Fruit fly (Drosophila melanogaster) whole organism, embryonic: Measurements from ENCODE around the gene CG10341.

Experiments
- Asciz ChIP-seq: fragments of 200-800 bp; sonication (Bioruptor generic); optimal IDR thresholded peaks from 2 replicates; lab custom pipeline; 2017; ENCODE audit warnings: missing biosample characterization, mild to moderate bottlenecking, missing genetic modification characterization, missing genetic modification reagents
- B-H2 ChIP-seq: fragments of 200-800 bp; sonication (Bioruptor generic); optimal IDR thresholded peaks from 2 replicates; lab custom pipeline; 2018; ENCODE audit warnings: missing biosample characterization, mild to moderate bottlenecking, missing genetic modification characterization
- Bteb2 ChIP-seq: fragments of 200-800 bp; sonication (Bioruptor generic); optimal IDR thresholded peaks from 2 replicates; lab custom pipeline; 2016; ENCODE audit warnings: missing biosample characterization, missing genetic modification characterization
- CG10565 ChIP-seq: fragments of 200-800 bp; sonication (Bioruptor generic); optimal IDR thresholded peaks from 3 replicates; lab custom pipeline; 2016; ENCODE audit warnings: missing biosample characterization, mild to moderate bottlenecking, missing genetic modification characterization
- CG12769 ChIP-seq: fragments of 200-800 bp; sonication (Bioruptor generic); optimal IDR thresholded peaks from 2 replicates; lab custom pipeline; 2019; ENCODE audit warnings: missing biosample characterization, mild to moderate bottlenecking, missing genetic modification characterization, moderate library complexity
- CG13894 ChIP-seq: fragments of 200-800 bp; sonication (Bioruptor generic); optimal IDR thresholded peaks from 3 replicates; lab custom pipeline; 2018; ENCODE audit warnings: missing biosample characterization, mild to moderate bottlenecking, missing genetic modification characterization, moderate library complexity
- CG15601 ChIP-seq: fragments of 200-800 bp; sonication (Bioruptor generic); optimal IDR thresholded peaks from 3 replicates; lab custom pipeline; 2019; ENCODE audit warnings: missing biosample characterization, mild to moderate bottlenecking, missing genetic modification characterization, moderate library complexity
- CG1602 ChIP-seq: fragments of 200-800 bp; sonication (Bioruptor generic); optimal IDR thresholded peaks from 3 replicates; lab custom pipeline; 2016; ENCODE audit warnings: missing biosample characterization, missing genetic modification characterization
- CG1647 ChIP-seq: fragments of 200-800 bp; sonication (Bioruptor generic); optimal IDR thresholded peaks from 3 replicates; lab custom pipeline; 2016; ENCODE audit warnings: missing biosample characterization, missing genetic modification characterization
- CG31388 ChIP-seq: fragments of 200-800 bp; sonication (Bioruptor generic); optimal IDR thresholded peaks from 2 replicates; lab custom pipeline; 2016; ENCODE audit warnings: missing biosample characterization, missing genetic modification characterization
- CG3407 ChIP-seq: fragments of 200-800 bp; sonication (Bioruptor generic); optimal IDR thresholded peaks from 2 replicates; lab custom pipeline; 2018; ENCODE audit warnings: missing biosample characterization, mild to moderate bottlenecking, missing genetic modification characterization
- CG34376 ChIP-seq: fragments of 200-800 bp; sonication (Bioruptor generic); optimal IDR thresholded peaks from 2 replicates; lab custom pipeline; 2018; ENCODE audit warnings: missing biosample characterization, mild to moderate bottlenecking, missing genetic modification characterization
- CG34422 ChIP-seq: fragments of 200-800 bp; sonication (Bioruptor generic); IDR thresholded peaks from 3 replicates; pipeline ENCODE4 v1.3.6; 2022; ENCODE audit warnings: missing biosample characterization, missing genetic modification characterization
- CG3838 ChIP-seq: fragments of 200-800 bp; sonication (Bioruptor generic); optimal IDR thresholded peaks from 3 replicates; lab custom pipeline; 2016; ENCODE audit warnings: missing biosample characterization, missing genetic modification characterization
- CG4854 ChIP-seq: fragments of 200-800 bp; sonication (Bioruptor generic); optimal IDR thresholded peaks from 2 replicates; lab custom pipeline; 2016; ENCODE audit warnings: missing biosample characterization, missing genetic modification characterization, inconsistent platforms
- CG6813 ChIP-seq: fragments of 200-800 bp; sonication (Bioruptor generic); optimal IDR thresholded peaks from 2 replicates; lab custom pipeline; 2017; ENCODE audit warnings: missing biosample characterization, missing genetic modification characterization, mild to moderate bottlenecking, moderate library complexity, missing genetic modification reagents
- CG7357 ChIP-seq: fragments of 200-800 bp; sonication (Bioruptor generic); IDR thresholded peaks from 3 replicates; pipeline ENCODE4 v1.3.6; 2022; ENCODE audit warnings: missing biosample characterization, missing genetic modification characterization
- CG8281 ChIP-seq: fragments of 200-800 bp; sonication (Bioruptor generic); optimal IDR thresholded peaks from 2 replicates; lab custom pipeline; 2018; ENCODE audit warnings: missing biosample characterization, mild to moderate bottlenecking, missing genetic modification characterization, moderate library complexity
- CG8478 ChIP-seq: fragments of >200 bp; optimal IDR thresholded peaks from 2 replicates; lab custom pipeline; 2018
- CG8765 ChIP-seq: fragments of 200-800 bp; sonication (Bioruptor generic); IDR thresholded peaks from 2 replicates; pipeline ENCODE4 v1.3.6; 2022; ENCODE audit warnings: missing biosample characterization, missing genetic modification characterization
- CG9215 ChIP-seq: fragments of 200-800 bp; sonication (Bioruptor generic); IDR thresholded peaks from 2 replicates; pipeline ENCODE4 v1.3.6; 2022; ENCODE audit warnings: missing biosample characterization, missing genetic modification characterization
- CG9817 ChIP-seq: fragments of 200-800 bp; sonication (Bioruptor generic); optimal IDR thresholded peaks from 2 replicates; lab custom pipeline; 2018; ENCODE audit warnings: missing biosample characterization, mild to moderate bottlenecking, missing genetic modification characterization, moderate library complexity
- CTCF ChIP-seq: fragments of 200-800 bp; sonication (Bioruptor generic); optimal IDR thresholded peaks from 2 replicates; lab custom pipeline; 2017; ENCODE audit warnings: missing biosample characterization, mild to moderate bottlenecking, missing genetic modification characterization, moderate library complexity
- Fer2 ChIP-seq: fragments of 200-800 bp; sonication (Bioruptor generic); optimal IDR thresholded peaks from 2 replicates; lab custom pipeline; 2018; ENCODE audit warnings: missing biosample characterization, mild to moderate bottlenecking, missing genetic modification characterization, moderate library complexity
- Hey ChIP-seq: fragments of 200-800 bp; sonication (Bioruptor generic); optimal IDR thresholded peaks from 3 replicates; lab custom pipeline; 2018; ENCODE audit warnings: missing biosample characterization, mild to moderate bottlenecking, missing genetic modification characterization
- Mes4 ChIP-seq: fragments of 200-800 bp; sonication (Bioruptor generic); optimal IDR thresholded peaks from 2 replicates; lab custom pipeline; 2016; ENCODE audit warnings: missing biosample characterization, missing genetic modification characterization
- Myb ChIP-seq: fragments of 200-800 bp; sonication (Bioruptor generic); optimal IDR thresholded peaks from 2 replicates; lab custom pipeline; 2016; ENCODE audit warnings: missing biosample characterization, missing genetic modification characterization
- NC2β ChIP-seq: fragments of 200-800 bp; sonication (Bioruptor generic); optimal IDR thresholded peaks from 2 replicates; lab custom pipeline; 2016; ENCODE audit warnings: missing biosample characterization, missing genetic modification characterization
- Opbp ChIP-seq: fragments of 200-800 bp; sonication (Bioruptor generic); IDR thresholded peaks from 3 replicates; pipeline ENCODE4 v1.3.6; 2022; ENCODE audit warnings: missing biosample characterization, missing genetic modification characterization; ENCODE audit not compliant: partially characterized antibody
- Sox100B ChIP-seq: fragments of 200-800 bp; sonication (Bioruptor generic); optimal IDR thresholded peaks from 3 replicates; lab custom pipeline; 2018; ENCODE audit warnings: missing biosample characterization, mild to moderate bottlenecking, missing genetic modification characterization
- Tbp ChIP-seq: fragments of >200 bp; optimal IDR thresholded peaks from 2 replicates; lab custom pipeline; 2018; ENCODE audit warnings: missing biosample characterization, missing genetic modification characterization
- Xbp1 ChIP-seq: fragments of 200-800 bp; sonication (Bioruptor generic); optimal IDR thresholded peaks from 3 replicates; lab custom pipeline; 2016; ENCODE audit warnings: missing biosample characterization, mild to moderate bottlenecking, missing genetic modification characterization
- bigmax ChIP-seq: fragments of 200-800 bp; sonication (Bioruptor generic); optimal IDR thresholded peaks from 2 replicates; lab custom pipeline; 2018; ENCODE audit warnings: missing biosample characterization, mild to moderate bottlenecking, missing genetic modification characterization
- br ChIP-seq: fragments of >200 bp; optimal IDR thresholded peaks from 2 replicates; lab custom pipeline; 2017
- cato ChIP-seq: fragments of 200-800 bp; sonication (Bioruptor generic); optimal IDR thresholded peaks from 2 replicates; lab custom pipeline; 2016; ENCODE audit warnings: missing biosample characterization, missing genetic modification characterization, borderline replicate concordance
- cg ChIP-seq: fragments of 200-800 bp; sonication (Bioruptor generic); optimal IDR thresholded peaks from 3 replicates; lab custom pipeline; 2019; ENCODE audit warnings: missing biosample characterization, mild to moderate bottlenecking, missing genetic modification characterization, moderate library complexity
- chm ChIP-seq: fragments of 200-800 bp; sonication (Bioruptor generic); IDR thresholded peaks from 2 replicates; pipeline ENCODE4 v1.3.6; 2022; ENCODE audit warnings: missing biosample characterization, missing genetic modification characterization
- ems ChIP-seq: fragments of 200-800 bp; sonication (Bioruptor generic); optimal IDR thresholded peaks from 3 replicates; lab custom pipeline; 2016; ENCODE audit warnings: missing biosample characterization, missing genetic modification characterization
- exex ChIP-seq: fragments of 200-800 bp; sonication (Bioruptor generic); optimal IDR thresholded peaks from 4 replicates; lab custom pipeline; 2018; ENCODE audit warnings: missing biosample characterization, mild to moderate bottlenecking, missing genetic modification characterization, moderate library complexity
- gcm ChIP-seq: fragments of 200-800 bp; sonication (Bioruptor generic); optimal IDR thresholded peaks from 2 replicates; lab custom pipeline; 2019; ENCODE audit warnings: missing biosample characterization, mild to moderate bottlenecking, missing genetic modification characterization, moderate library complexity
- grn ChIP-seq: fragments of 200-800 bp; sonication (Bioruptor generic); optimal IDR thresholded peaks from 3 replicates; lab custom pipeline; 2017; ENCODE audit warnings: missing biosample characterization, missing genetic modification characterization
- gt ChIP-seq: fragments of 200-800 bp; sonication (Bioruptor generic); IDR thresholded peaks from 2 replicates; pipeline ENCODE4 v1.3.6; 2022; ENCODE audit warnings: missing biosample characterization, missing genetic modification characterization
- her ChIP-seq: fragments of 200-800 bp; sonication (Bioruptor generic); optimal IDR thresholded peaks from 2 replicates; lab custom pipeline; 2016; ENCODE audit warnings: missing biosample characterization, missing genetic modification characterization
- lab ChIP-seq: fragments of 200-800 bp; sonication (Bioruptor generic); optimal IDR thresholded peaks from 3 replicates; lab custom pipeline; 2017; ENCODE audit warnings: missing biosample characterization, missing genetic modification characterization, mild to moderate bottlenecking, moderate library complexity, missing genetic modification reagents
- luna ChIP-seq: fragments of 200-800 bp; sonication (Bioruptor generic); optimal IDR thresholded peaks from 2 replicates; lab custom pipeline; 2016; ENCODE audit warnings: missing biosample characterization, missing genetic modification characterization
- odd ChIP-seq: fragments of 200-800 bp; sonication (Bioruptor generic); optimal IDR thresholded peaks from 2 replicates; lab custom pipeline; 2017; ENCODE audit warnings: missing biosample characterization, mild to moderate bottlenecking, missing genetic modification characterization
- sisA ChIP-seq: fragments of 200-800 bp; sonication (Bioruptor generic); IDR thresholded peaks from 2 replicates; pipeline ENCODE4 v1.3.6; 2022; ENCODE audit warnings: missing biosample characterization, missing genetic modification characterization
- slou ChIP-seq: fragments of 200-800 bp; sonication (Bioruptor generic); optimal IDR thresholded peaks from 3 replicates; lab custom pipeline; 2016; ENCODE audit warnings: missing biosample characterization, missing genetic modification characterization
- sr ChIP-seq: fragments of 200-800 bp; sonication (Bioruptor generic); IDR thresholded peaks from 3 replicates; pipeline ENCODE4 v1.3.6; 2022; ENCODE audit warnings: missing biosample characterization, missing genetic modification characterization
- tio ChIP-seq: fragments of 200-800 bp; sonication (Bioruptor generic); optimal IDR thresholded peaks from 2 replicates; lab custom pipeline; 2017; ENCODE audit warnings: missing biosample characterization, missing genetic modification characterization, inconsistent platforms
- wek ChIP-seq: fragments of 200-800 bp; sonication (Bioruptor generic); optimal IDR thresholded peaks from 3 replicates; lab custom pipeline; 2018; ENCODE audit warnings: missing biosample characterization, mild to moderate bottlenecking, missing genetic modification characterization, moderate library complexity
- wor ChIP-seq: fragments of 200-800 bp; sonication (Bioruptor generic); IDR thresholded peaks from 2 replicates; pipeline ENCODE4 v1.3.6; 2022; ENCODE audit warnings: missing biosample characterization, missing genetic modification characterization
- zen ChIP-seq: fragments of 200-800 bp; sonication (Bioruptor generic); optimal IDR thresholded peaks from 3 replicates; lab custom pipeline; 2018; ENCODE audit warnings: missing biosample characterization, mild to moderate bottlenecking, missing genetic modification characterization, moderate library complexity

The CG10341 gene

DNA sequence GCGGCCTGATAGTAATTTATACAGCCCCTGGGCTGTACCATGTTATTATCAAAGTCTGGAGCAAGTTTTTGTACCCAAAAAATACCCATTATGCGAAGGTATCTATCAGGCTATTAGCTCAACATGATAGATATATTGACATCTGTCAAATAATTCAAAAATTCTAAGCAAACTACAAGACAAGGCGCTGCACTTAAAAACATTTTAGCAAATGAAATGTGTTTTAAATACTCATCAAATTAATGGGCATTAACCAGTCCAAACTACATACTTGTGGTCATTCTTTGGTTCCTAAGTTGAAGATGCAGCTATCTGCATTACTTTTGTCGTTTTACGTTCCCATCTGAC lies 45.2 kb upstream of the CG10341 start (continued):
- TF ChIP-seq CG8765 (peak; percentile 55; the same call in 1 of the 2 replicates), wor (GFP tag; lab: Robert Waterston, UW) (peak; percentile 60), sisA (GFP tag; lab: Robert Waterston, UW) (peak; percentile 69), CG10565 (peak; percentile 55), CG13894 (no peak), her (peak; percentile 39), tio (no peak), CG3407 (peak; percentile 41), wek (GFP tag; lab: Kevin White, UChicago) (no peak), CG1602 (GFP tag; lab: Kevin White, UChicago) (peak; percentile 53), sr (GFP tag; lab: Robert Waterston, UW) (no peak), CG12769 (tag; lab: Kevin White, UChicago) (peak; percentile 73), ems (GFP tag; lab: Kevin White, UChicago) (peak; percentile 47), Asciz (GFP tag; lab: Kevin White, UChicago) (peak; percentile 70), slou (peak; percentile 24), gcm (GFP tag; lab: Kevin White, UChicago) (no peak), CG31388 (GFP tag; lab: Kevin White, UChicago) (peak; percentile 47), CG34422 (GFP tag; lab: Robert Waterston, UW) (peak; percentile 71; the same call in 2 of the 3 replicates), CG8478 (lab: Kevin White, UChicago) (no peak), Sox100B (GFP tag; lab: Kevin White, UChicago) (peak; percentile 55), Hey (tag; lab: Kevin White, UChicago) (no peak), exex (tag; lab: Kevin White, UChicago) (no peak), Tbp (GFP tag; lab: Kevin White, UChicago) (no peak), Myb (GFP tag; lab: Kevin White, UChicago) (no peak), NC2β (GFP tag; lab: Kevin White, UChicago) (peak; percentile 21), CG9817 (tag; lab: Kevin White, UChicago) (no peak), luna (no peak), CG34376 (GFP tag; lab: Kevin White, UChicago) (no peak), Mes4 (GFP tag; lab: Kevin White, UChicago) (no peak), zen (tag; lab: Kevin White, UChicago) (peak; percentile 85), CTCF (GFP tag; lab: Kevin White, UChicago) (no peak), CG9215 (GFP tag; lab: Robert Waterston, UW) (no peak; the same call in 1 of the 2 replicates), odd (GFP tag; lab: Kevin White, UChicago) (no peak), CG6813 (GFP tag; lab: Kevin White, UChicago) (peak; percentile 56), Bteb2 (GFP tag; lab: Kevin White, UChicago) (no peak), CG7357 (GFP tag; lab: Robert Waterston, UW) (peak; percentile 36; the same call in 1 of the 3 replicates), CG8281 (tag; lab: Kevin White, UChicago) (peak; percentile 37), CG1647 (peak; percentile 78), Opbp (GFP tag; lab: Robert Waterston, UW) (no peak), lab (peak; percentile 79), bigmax (no peak), gt (GFP tag; lab: Robert Waterston, UW) (no peak; the same call in 1 of the 2 replicates), cato (GFP tag; lab: Kevin White, UChicago) (no peak), Fer2 (tag; lab: Kevin White, UChicago) (no peak), B-H2 (GFP tag; lab: Kevin White, UChicago) (no peak), CG4854 (GFP tag; lab: Kevin White, UChicago) (peak; percentile 67), br (lab: Kevin White, UChicago) (no peak), CG3838 (GFP tag; lab: Kevin White, UChicago) (no peak), grn (peak; percentile 37), Xbp1 (GFP tag; lab: Kevin White, UChicago) (peak; percentile 77), chm (no peak; the same call in 1 of the 2 replicates), cg (GFP tag; lab: Kevin White, UChicago) (no peak), CG15601 (tag; lab: Kevin White, UChicago) (peak; percentile 84)
